ENCODE assay signal across 3 fruit fly cellular contexts in the genomic region with DNA sequence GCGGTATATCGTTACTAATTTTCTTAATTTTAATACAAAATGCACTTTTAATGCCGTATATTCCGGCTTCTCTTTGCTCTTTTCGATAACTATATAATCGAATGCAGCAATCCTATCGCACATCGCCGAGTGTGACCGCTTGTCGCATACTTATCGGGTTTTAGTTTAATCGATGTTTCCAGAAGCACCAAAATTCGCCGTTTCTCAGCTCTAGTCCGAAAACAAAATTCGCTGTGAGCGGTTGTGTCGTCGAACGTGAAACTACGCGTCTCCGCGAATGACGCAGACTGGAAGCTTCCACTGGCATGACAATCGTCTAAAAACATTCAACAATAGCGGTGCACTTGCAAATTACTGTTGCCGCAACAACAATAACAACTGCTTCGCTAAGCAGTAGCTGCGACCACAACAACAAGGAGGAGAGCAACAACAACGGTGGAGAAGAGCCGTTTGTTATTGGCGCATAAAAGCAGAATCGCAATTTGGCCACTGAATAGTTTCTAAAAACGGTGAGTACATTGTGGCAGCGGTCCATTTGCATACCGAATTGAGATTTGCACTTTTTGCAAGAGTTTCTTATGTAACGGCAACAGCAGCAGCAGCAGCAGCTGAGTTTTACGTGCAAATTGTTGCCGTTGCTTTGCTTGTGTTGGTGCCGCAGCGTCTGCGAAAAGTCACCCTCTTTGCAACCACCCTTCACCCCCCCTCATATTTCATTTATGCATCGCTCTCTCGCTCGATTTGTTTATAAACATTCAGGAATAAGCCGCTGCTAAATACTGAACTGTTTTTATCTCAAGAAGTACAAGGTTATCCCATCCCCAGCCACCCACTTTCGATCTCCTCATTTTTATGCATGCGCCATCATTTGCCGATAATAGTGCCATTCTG.
TF ChIP-seq lines count a peak whose summit lies in the region.

A gene (plus strand): TSS at position 209 of the 891 bp plus-strand sequence.

TF ChIP-seq in whole organism, adult, 20 proteins besides CTCF, POLR2A, EP300 and RAD21 (continued from another document):
- peak; percentile 39 for TF ChIP-seq CG14711 (tag; optimal IDR thresholded peaks at IDR 0.05; lab: Kevin White, UChicago)

TF ChIP-seq in whole organism, embryonic, 481 proteins besides CTCF, POLR2A, EP300 and RAD21 (continued from another document and continues in another):
- TF ChIP-seq ro (GFP tag; IDR thresholded peaks at IDR 0.05; lab: Robert Waterston, UW) (no peak), CG17568 (GFP tag; optimal IDR thresholded peaks at IDR 0.05; lab: Kevin White, UChicago) (no peak), Scr (GFP tag; IDR thresholded peaks at IDR 0.05; lab: Robert Waterston, UW; ENCODE audit: partially characterized antibody) (peak; percentile 94), CG6791 (GFP tag; IDR thresholded peaks at IDR 0.05; lab: Robert Waterston, UW; ENCODE audit: partially characterized antibody) (peak; percentile 99), CG16863 (GFP tag; optimal IDR thresholded peaks at IDR 0.05; lab: Kevin White, UChicago) (no peak), CG42726 (GFP tag; IDR thresholded peaks at IDR 0.05; lab: Robert Waterston, UW; ENCODE audit: partially characterized antibody) (peak; percentile 96), gcm2 (GFP tag; optimal IDR thresholded peaks at IDR 0.05; lab: Kevin White, UChicago) (peak; percentile 29), CrebB (tag; optimal IDR thresholded peaks at IDR 0.05; lab: Kevin White, UChicago) (peak; percentile 30), CG12659 (GFP tag; optimal IDR thresholded peaks at IDR 0.05; lab: Kevin White, UChicago) (peak; percentile 80), gcm (GFP tag; optimal IDR thresholded peaks at IDR 0.05; lab: Kevin White, UChicago) (no peak), sna (GFP tag; IDR thresholded peaks at IDR 0.05; lab: Robert Waterston, UW; ENCODE audit: partially characterized antibody) (peak; percentile 97), CG16813 (GFP tag; IDR thresholded peaks at IDR 0.05; lab: Robert Waterston, UW; ENCODE audit: partially characterized antibody) (peak; percentile 96), GATAe (GFP tag; conservative IDR thresholded peaks at IDR 0.05; lab: Robert Waterston, UW) (no peak), CG11695 (GFP tag; IDR thresholded peaks at IDR 0.05; lab: Robert Waterston, UW) (no peak), hkb (optimal IDR thresholded peaks at IDR 0.05; lab: Kevin White, UChicago) (peak; percentile 65), hkb (GFP tag; IDR thresholded peaks at IDR 0.05; lab: Robert Waterston, UW) (peak; percentile 18; the same call in 1 of the 2 replicates), Neu2 (GFP tag; optimal IDR thresholded peaks at IDR 0.05; lab: Kevin White, UChicago; ENCODE audit: borderline replicate concordance) (no peak), CG7786 (GFP tag; optimal IDR thresholded peaks at IDR 0.05; lab: Kevin White, UChicago) (peak; percentile 32), CG9727 (GFP tag; optimal IDR thresholded peaks at IDR 0.05; lab: Kevin White, UChicago) (peak; percentile 39), CG2199 (GFP tag; IDR thresholded peaks at IDR 0.05; lab: Robert Waterston, UW) (peak; percentile 59; the same call in 2 of the 3 replicates), Sry-β (GFP tag; optimal IDR thresholded peaks at IDR 0.05; lab: Kevin White, UChicago) (no peak), CG8281 (tag; optimal IDR thresholded peaks at IDR 0.05; lab: Kevin White, UChicago) (no peak), CG17802 (tag; optimal IDR thresholded peaks at IDR 0.05; lab: Kevin White, UChicago) (no peak), YL-1 (GFP tag; optimal IDR thresholded peaks at IDR 0.05; lab: Kevin White, UChicago) (peak; percentile 90), crc (GFP tag; optimal IDR thresholded peaks at IDR 0.05; lab: Kevin White, UChicago) (no peak), CG9817 (tag; optimal IDR thresholded peaks at IDR 0.05; lab: Kevin White, UChicago) (no peak), zf30C (GFP tag; optimal IDR thresholded peaks at IDR 0.05; lab: Kevin White, UChicago) (no peak), Abd-B (GFP tag; optimal IDR thresholded peaks at IDR 0.05; lab: Kevin White, UChicago) (no peak), CG10565 (GFP tag; optimal IDR thresholded peaks at IDR 0.05; lab: Kevin White, UChicago) (no peak), gro (GFP tag; optimal IDR thresholded peaks at IDR 0.05; lab: Kevin White, UChicago) (peak; percentile 74), MTF-1 (GFP tag; optimal IDR thresholded peaks at IDR 0.05; lab: Kevin White, UChicago; ENCODE audit: borderline replicate concordance) (peak; percentile 35), CG15073 (GFP tag; optimal IDR thresholded peaks at IDR 0.05; lab: Kevin White, UChicago) (no peak), ase (GFP tag; IDR thresholded peaks at IDR 0.05; lab: Robert Waterston, UW) (no peak), Hr78 (GFP tag; optimal IDR thresholded peaks at IDR 0.05; lab: Kevin White, UChicago) (no peak), Med (GFP tag; lab: Kevin White, UChicago) (peak; percentile 94), B-H1 (GFP tag; IDR thresholded peaks at IDR 0.05; lab: Robert Waterston, UW) (no peak), gfzf (GFP tag; optimal IDR thresholded peaks at IDR 0.05; lab: Kevin White, UChicago) (peak; percentile 57), CG4617 (GFP tag; optimal IDR thresholded peaks at IDR 0.05; lab: Kevin White, UChicago; ENCODE audit: borderline replicate concordance) (peak; percentile 59), Ptx1 (GFP tag; IDR thresholded peaks at IDR 0.05; lab: Robert Waterston, UW) (0 out of 2 replicates have a peak, but pooled peaks have one; percentile 10), CG2678 (tag; optimal IDR thresholded peaks at IDR 0.05; lab: Kevin White, UChicago) (no peak), Hmr (GFP tag; optimal IDR thresholded peaks at IDR 0.05; lab: Kevin White, UChicago) (peak; percentile 62), Gsc (GFP tag; IDR thresholded peaks at IDR 0.05; lab: Robert Waterston, UW) (no peak), CG32767 (GFP tag; IDR thresholded peaks at IDR 0.05; lab: Robert Waterston, UW) (no peak), CG18764 (GFP tag; optimal IDR thresholded peaks at IDR 0.05; lab: Kevin White, UChicago) (peak; percentile 8), en (GFP tag; optimal IDR thresholded peaks at IDR 0.05; lab: Kevin White, UChicago) (no peak), CG18476 (GFP tag; optimal IDR thresholded peaks at IDR 0.05; lab: Kevin White, UChicago) (no peak), ind (GFP tag; optimal IDR thresholded peaks at IDR 0.05; lab: Kevin White, UChicago) (no peak), lilli (GFP tag; optimal IDR thresholded peaks at IDR 0.05; lab: Kevin White, UChicago) (peak; percentile 37), HLH54F (GFP tag; optimal IDR thresholded peaks at IDR 0.05; lab: Kevin White, UChicago) (no peak), toy (GFP tag; IDR thresholded peaks at IDR 0.05; lab: Robert Waterston, UW) (no peak), CG6689 (GFP tag; IDR thresholded peaks at IDR 0.05; lab: Robert Waterston, UW) (0 out of 2 replicates have a peak, but pooled peaks have one; percentile 12), ERR (GFP tag; optimal IDR thresholded peaks at IDR 0.05; lab: Kevin White, UChicago) (peak; percentile 25), mirr (GFP tag; optimal IDR thresholded peaks at IDR 0.05; lab: Kevin White, UChicago) (peak; percentile 34), dm (GFP tag; optimal IDR thresholded peaks at IDR 0.05; lab: Kevin White, UChicago) (peak; percentile 47), CG17385 (GFP tag; optimal IDR thresholded peaks at IDR 0.05; lab: Kevin White, UChicago) (peak; percentile 37), CG1832 (GFP tag; optimal IDR thresholded peaks at IDR 0.05; lab: Kevin White, UChicago) (no peak), D19B (GFP tag; optimal IDR thresholded peaks at IDR 0.05; lab: Kevin White, UChicago) (no peak), BtbVII (GFP tag; optimal IDR thresholded peaks at IDR 0.05; lab: Kevin White, UChicago) (no peak)

TF ChIP-seq in whole organism, prepupa, 60 proteins besides CTCF, POLR2A, EP300 and RAD21 (continued from another document):
- TF ChIP-seq CG3032 (tag; optimal IDR thresholded peaks at IDR 0.05; lab: Kevin White, UChicago): no peak
- TF ChIP-seq esn (GFP tag; optimal IDR thresholded peaks at IDR 0.05; lab: Kevin White, UChicago): peak; percentile 45
